Worm (Caenorhabditis elegans) whole organism, late embryonic: Measurements from ENCODE around the gene C16C8.17.

Experiments used
- T23F11.4 ChIP-seq: fragments of 200-800 bp; sonication (Bioruptor generic); optimal IDR thresholded peaks from 2 replicates; lab custom pipeline; 2018; ENCODE audit warnings: mild to moderate bottlenecking, missing genetic modification characterization, missing compliant biosample characterization
- ama-1 ChIP-seq: fragments of 150-350 bp; optimal IDR thresholded peaks from 2 replicates; lab custom pipeline; 2014
- ceh-18 ChIP-seq: sonication (generic microtip); optimal IDR thresholded peaks from 2 replicates; lab custom pipeline; 2016; ENCODE audit warnings: missing genetic modification characterization, missing compliant biosample characterization
- ceh-22 ChIP-seq: sonication (generic microtip); optimal IDR thresholded peaks from 2 replicates; lab custom pipeline; 2017; ENCODE audit warnings: missing biosample characterization, missing genetic modification characterization
- ceh-31 ChIP-seq: sonication (generic microtip); optimal IDR thresholded peaks from 2 replicates; lab custom pipeline; 2016; ENCODE audit warnings: missing genetic modification characterization, missing compliant biosample characterization
- dve-1 ChIP-seq: sonication (generic microtip); optimal IDR thresholded peaks from 2 replicates; lab custom pipeline; 2017; ENCODE audit warnings: antibody characterized with exemption, mild to moderate bottlenecking, missing genetic modification characterization, missing compliant biosample characterization
- hlh-6 ChIP-seq: sonication (generic microtip); optimal IDR thresholded peaks from 2 replicates; lab custom pipeline; 2016; ENCODE audit warnings: missing genotype, missing genetic modification characterization, missing compliant biosample characterization
- nhr-11 ChIP-seq: fragments of 150-350 bp; optimal IDR thresholded peaks from 2 replicates; lab custom pipeline; 2014; ENCODE audit warnings: missing biosample characterization, missing genetic modification characterization

- TF ChIP-seq ceh-18 (tag; lab: Kevin White, UChicago) (no peak), T23F11.4 (GFP tag; lab: Kevin White, UChicago) (no peak), hlh-6 (tag; lab: Kevin White, UChicago) (no peak), ceh-31 (tag; lab: Kevin White, UChicago) (no peak), ama-1 (lab: Kevin White, UChicago) (no peak), dve-1 (tag; lab: Kevin White, UChicago) (no peak), nhr-11 (tag; lab: Kevin White, UChicago) (no peak), ceh-22 (no peak)
Observed at ce11 chrII:3425433-3425832, 15.2 kb upstream of the C16C8.17 start, which contains the start of gene nep-11.
